Worm (Caenorhabditis elegans) whole organism, L2 larva: ENCODE measurements around the gene H41C03.2.

Source experiments
- F13H6.1 ChIP-seq: sonication (generic microtip); optimal IDR thresholded peaks from 2 replicates; lab custom pipeline; 2016; ENCODE audit warnings: missing genetic modification characterization, missing compliant biosample characterization
- Y55F3AM.14 ChIP-seq: fragments of 200-800 bp; sonication (Bioruptor generic); optimal IDR thresholded peaks from 2 replicates; lab custom pipeline; 2018; ENCODE audit warnings: mild to moderate bottlenecking, missing genetic modification characterization, missing compliant biosample characterization
- ZK546.5 ChIP-seq: sonication (generic microtip); optimal IDR thresholded peaks from 2 replicates; lab custom pipeline; 2017; ENCODE audit warnings: missing biosample characterization, missing genetic modification characterization
- alr-1 ChIP-seq: fragments of 150-350 bp; optimal IDR thresholded peaks from 2 replicates; lab custom pipeline; 2014; ENCODE audit warnings: missing biosample characterization, missing genetic modification characterization
- ama-1 ChIP-seq: fragments of 150-350 bp; optimal IDR thresholded peaks from 2 replicates; lab custom pipeline; 2018; ENCODE audit warnings: inconsistent platforms
- blmp-1 ChIP-seq: sonication (generic microtip); optimal IDR thresholded peaks from 2 replicates; lab custom pipeline; 2017; ENCODE audit warnings: missing genetic modification characterization, mild to moderate bottlenecking, missing compliant biosample characterization, antibody characterized with exemption, moderate library complexity; ENCODE audit not compliant: insufficient read depth
- ceh-16 ChIP-seq: fragments of 150-350 bp; optimal IDR thresholded peaks from 2 replicates; lab custom pipeline; 2014; ENCODE audit warnings: missing biosample characterization, missing genetic modification characterization
- dmd-4 ChIP-seq: sonication (generic microtip); optimal IDR thresholded peaks from 2 replicates; lab custom pipeline; 2017; ENCODE audit warnings: missing biosample characterization, missing genetic modification characterization
- egl-27 ChIP-seq: sonication (generic microtip); optimal IDR thresholded peaks from 3 replicates; lab custom pipeline; 2017; ENCODE audit warnings: missing biosample characterization, missing genetic modification reagents, missing genetic modification characterization
- elt-3 ChIP-seq: sonication (generic microtip); optimal IDR thresholded peaks from 2 replicates; lab custom pipeline; 2017; ENCODE audit warnings: missing biosample characterization, missing genetic modification characterization
- fos-1 ChIP-seq: fragments of 150-350 bp; optimal IDR thresholded peaks from 2 replicates; lab custom pipeline; 2014; ENCODE audit warnings: missing biosample characterization, missing genetic modification characterization
- gmeb-1 ChIP-seq: fragments of 150-350 bp; optimal IDR thresholded peaks from 2 replicates; lab custom pipeline; 2014; ENCODE audit warnings: missing biosample characterization, missing genetic modification characterization
- lin-11 ChIP-seq: fragments of 150-350 bp; sonication (generic microtip); optimal IDR thresholded peaks from 2 replicates; lab custom pipeline; 2014; ENCODE audit warnings: missing biosample characterization, missing genetic modification characterization, inconsistent platforms, mixed read lengths
- lin-13 ChIP-seq: fragments of 150-350 bp; optimal IDR thresholded peaks from 2 replicates; lab custom pipeline; 2014; ENCODE audit warnings: missing biosample characterization, missing genetic modification reagents, missing genetic modification characterization
- lin-39 ChIP-seq: fragments of 150-350 bp; optimal IDR thresholded peaks from 2 replicates; lab custom pipeline; 2014; ENCODE audit warnings: missing biosample characterization, missing genetic modification reagents, missing genetic modification characterization
- lsy-2 ChIP-seq, 2 experiments: fragments of 150-350 bp in 1 of 2; sonication (generic microtip) in 1 of 2; optimal IDR thresholded peaks; 2 replicates each; lab custom pipeline; 2014 to 2017; ENCODE audit warnings: missing biosample characterization in 2 of 2, missing genetic modification characterization in 2 of 2
- mab-5 ChIP-seq: fragments of 150-350 bp; optimal IDR thresholded peaks from 2 replicates; lab custom pipeline; 2014; ENCODE audit warnings: missing biosample characterization, missing genetic modification characterization
- mbf-1 ChIP-seq: sonication (generic microtip); optimal IDR thresholded peaks from 2 replicates; lab custom pipeline; 2017; ENCODE audit warnings: missing biosample characterization, missing genetic modification characterization
- nhr-11 ChIP-seq: fragments of 150-350 bp; optimal IDR thresholded peaks from 2 replicates; lab custom pipeline; 2014; ENCODE audit warnings: missing biosample characterization, missing genetic modification characterization
- nhr-129 ChIP-seq: fragments of 150-350 bp; optimal IDR thresholded peaks from 2 replicates; lab custom pipeline; 2014; ENCODE audit warnings: missing biosample characterization, missing genetic modification characterization
- nhr-21 ChIP-seq: fragments of 150-350 bp; optimal IDR thresholded peaks from 2 replicates; lab custom pipeline; 2014; ENCODE audit warnings: missing biosample characterization, missing genetic modification characterization
- nhr-23 ChIP-seq: fragments of 150-350 bp; optimal IDR thresholded peaks from 2 replicates; lab custom pipeline; 2014; ENCODE audit warnings: missing biosample characterization, missing genetic modification reagents, missing genetic modification characterization
- nhr-237 ChIP-seq: fragments of 150-350 bp; optimal IDR thresholded peaks from 2 replicates; lab custom pipeline; 2014; ENCODE audit warnings: missing biosample characterization, missing genetic modification characterization
- nhr-25 ChIP-seq: fragments of 150-350 bp; sonication (generic microtip); optimal IDR thresholded peaks from 3 replicates; lab custom pipeline; 2014; ENCODE audit warnings: missing biosample characterization, missing genetic modification characterization
- nhr-6 ChIP-seq: fragments of 150-350 bp; optimal IDR thresholded peaks from 2 replicates; lab custom pipeline; 2014; ENCODE audit warnings: missing biosample characterization, missing genetic modification characterization
- nhr-77 ChIP-seq: fragments of 150-350 bp; optimal IDR thresholded peaks from 2 replicates; lab custom pipeline; 2014; ENCODE audit warnings: missing biosample characterization, missing genetic modification characterization
- peb-1 ChIP-seq: fragments of 150-350 bp; optimal IDR thresholded peaks from 2 replicates; lab custom pipeline; 2014; ENCODE audit warnings: missing biosample characterization, missing genetic modification characterization
- sem-4 ChIP-seq: fragments of 150-350 bp; optimal IDR thresholded peaks from 2 replicates; lab custom pipeline; 2014; ENCODE audit warnings: missing biosample characterization, missing genetic modification reagents, missing genetic modification characterization
- skn-1 ChIP-seq: sonication (generic microtip); optimal IDR thresholded peaks from 2 replicates; lab custom pipeline; 2017; ENCODE audit warnings: missing biosample characterization, missing genetic modification characterization
- sma-3 ChIP-seq: sonication (generic microtip); optimal IDR thresholded peaks from 2 replicates; lab custom pipeline; 2016; ENCODE audit warnings: missing genetic modification reagents, missing genetic modification characterization, missing compliant biosample characterization
- sma-9 ChIP-seq, 2 experiments: fragments of 150-350 bp in 1 of 2; sonication (generic microtip) in 1 of 2; optimal IDR thresholded peaks; 2 replicates each; lab custom pipeline; 2014 to 2016; ENCODE audit warnings: missing genetic modification characterization in 2 of 2, mild to moderate bottlenecking in 1 of 2, missing biosample characterization in 1 of 2, missing compliant biosample characterization in 1 of 2, missing genetic modification reagents in 1 of 2, moderate library complexity in 1 of 2
- unc-55 ChIP-seq: fragments of 150-350 bp; sonication (generic microtip); optimal IDR thresholded peaks from 3 replicates; lab custom pipeline; 2014; ENCODE audit warnings: missing biosample characterization, missing genetic modification reagents, missing genetic modification characterization
- unc-62 ChIP-seq: fragments of 150-350 bp; optimal IDR thresholded peaks from 2 replicates; lab custom pipeline; 2014; ENCODE audit warnings: missing biosample characterization, missing genetic modification reagents, missing genetic modification characterization
- zag-1 ChIP-seq: fragments of 150-350 bp; optimal IDR thresholded peaks from 2 replicates; lab custom pipeline; 2014; ENCODE audit warnings: missing biosample characterization, missing genetic modification characterization
- ztf-1 ChIP-seq: fragments of 200-800 bp; sonication (Bioruptor generic); conservative IDR thresholded peaks from 2 replicates; pipeline ENCODE4 v1.3.6; 2022; ENCODE audit warnings: missing genetic modification characterization, missing compliant biosample characterization
- ztf-11 ChIP-seq: sonication (generic microtip); optimal IDR thresholded peaks from 2 replicates; lab custom pipeline; 2017; ENCODE audit warnings: missing biosample characterization, missing genetic modification characterization

The H41C03.2 gene

DNA sequence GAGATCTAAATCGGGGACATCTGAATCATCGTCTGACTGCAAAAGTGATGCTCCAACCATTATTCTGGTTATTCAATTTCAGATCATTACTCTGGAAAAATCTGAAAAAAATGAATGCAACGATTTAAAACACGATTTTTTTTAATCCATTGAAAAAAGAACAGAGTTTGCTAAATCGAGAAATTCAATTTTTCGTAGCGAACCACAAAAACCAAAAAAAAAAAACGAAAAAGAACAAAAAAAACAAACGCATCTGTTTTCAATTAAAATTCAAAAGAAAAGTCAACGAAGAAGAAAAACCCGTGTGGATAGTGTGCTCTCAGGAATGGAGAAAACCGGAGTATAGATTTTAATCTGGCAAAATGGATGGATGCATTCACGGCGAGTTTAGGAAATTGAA is 6.4 kb upstream of the H41C03.2 start, which contains the start of gene F55C12.4:
Gene F55C12.4 (minus strand): TSS at position 101 of the 400 bp plus-strand sequence.
- no peak for TF ChIP-seq F13H6.1
- TF ChIP-seq ztf-1 = no peak
- TF ChIP-seq lin-13 (GFP tag; lab: Kevin White, UChicago) = no peak
- no peak for TF ChIP-seq ZK546.5
- no peak for TF ChIP-seq ceh-16 (tag; lab: Kevin White, UChicago)
- TF ChIP-seq elt-3 = no peak
- no peak for TF ChIP-seq zag-1 (tag; lab: Kevin White, UChicago)
- TF ChIP-seq ama-1 (lab: Kevin White, UChicago) = no peak
- TF ChIP-seq lin-11 = no peak
- no peak for TF ChIP-seq ztf-11 (tag; lab: Kevin White, UChicago)
- no peak for TF ChIP-seq nhr-6
- TF ChIP-seq mab-5 (tag; lab: Kevin White, UChicago) = no peak
- no peak for TF ChIP-seq fos-1
- TF ChIP-seq sem-4 (tag; lab: Kevin White, UChicago) = no peak
- TF ChIP-seq lin-39 = no peak
- no peak for TF ChIP-seq unc-62 (GFP tag; lab: Kevin White, UChicago)
- TF ChIP-seq unc-55 (GFP tag; lab: Kevin White, UChicago) = no peak
- TF ChIP-seq, all 48 proteins: peak for 0

DNA sequence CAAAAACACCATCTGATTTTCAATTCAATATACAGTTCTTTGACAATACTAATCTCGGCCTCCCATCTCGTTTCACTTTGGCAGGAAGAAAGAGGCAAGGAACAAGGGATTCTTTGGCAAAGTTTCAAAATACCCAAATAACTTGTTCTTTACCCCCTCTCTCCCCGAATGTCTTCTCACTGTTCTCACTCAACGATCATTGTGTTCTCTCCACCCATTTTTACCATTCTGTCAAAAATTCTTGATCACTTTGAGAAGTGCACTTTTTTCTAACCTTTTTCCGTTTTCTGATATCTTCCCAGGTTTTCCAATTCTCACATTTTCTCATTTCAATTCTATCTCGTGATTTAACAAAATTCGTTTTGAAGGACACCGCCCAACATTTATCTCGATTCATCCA is 2.2 kb upstream of the H41C03.2 start, which contains the start of gene H41C03.1:
Gene H41C03.1 (plus strand): TSS at position 301 of the 400 bp plus-strand sequence.
- TF ChIP-seq mbf-1 (tag; lab: Kevin White, UChicago) (no peak), ama-1 (lab: Kevin White, UChicago) (no peak), ztf-11 (tag; lab: Kevin White, UChicago) (no peak), alr-1 (no peak), nhr-129 (no peak), lin-13 (GFP tag; lab: Kevin White, UChicago) (no peak)
- TF ChIP-seq, all 48 proteins: peak for 0

DNA sequence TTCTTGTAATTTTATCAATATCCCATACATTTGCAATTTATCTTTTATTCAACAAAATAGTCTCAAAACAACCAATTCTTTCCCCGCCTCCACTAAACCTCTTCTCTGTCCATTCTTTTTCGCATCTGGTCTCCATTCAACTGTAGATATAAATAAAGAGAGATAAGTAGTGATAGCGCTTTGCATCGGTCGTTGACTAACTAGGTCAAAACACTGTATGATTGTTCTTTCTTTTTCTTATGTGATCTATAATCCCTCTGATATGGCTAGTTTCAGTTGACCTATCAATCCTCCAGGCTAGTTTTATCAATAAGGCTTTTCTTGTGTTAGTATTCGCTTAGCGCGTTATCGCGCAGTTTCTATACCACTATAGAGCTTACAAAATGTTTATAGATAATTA is 1.4 kb upstream of the H41C03.2 start:
- TF ChIP-seq sma-3 (GFP tag; lab: Kevin White, UChicago) (peak; percentile 16), nhr-21 (tag; lab: Kevin White, UChicago) (peak; percentile 60), mbf-1 (tag; lab: Kevin White, UChicago) (no peak), egl-27 (peak; percentile 30), blmp-1 (tag; lab: Kevin White, UChicago) (peak; percentile 28), sma-9 (GFP tag; optimal IDR thresholded peaks at IDR 0.05; lab: Kevin White, UChicago) (peak; percentile 18), sma-9 (tag; optimal IDR thresholded peaks at IDR 0.05; lab: Kevin White, UChicago) (no peak), unc-62 (GFP tag; lab: Kevin White, UChicago) (no peak), lsy-2 (tag; optimal IDR thresholded peaks at IDR 0.05; lab: Kevin White, UChicago) (no peak), ZK546.5 (no peak)

DNA sequence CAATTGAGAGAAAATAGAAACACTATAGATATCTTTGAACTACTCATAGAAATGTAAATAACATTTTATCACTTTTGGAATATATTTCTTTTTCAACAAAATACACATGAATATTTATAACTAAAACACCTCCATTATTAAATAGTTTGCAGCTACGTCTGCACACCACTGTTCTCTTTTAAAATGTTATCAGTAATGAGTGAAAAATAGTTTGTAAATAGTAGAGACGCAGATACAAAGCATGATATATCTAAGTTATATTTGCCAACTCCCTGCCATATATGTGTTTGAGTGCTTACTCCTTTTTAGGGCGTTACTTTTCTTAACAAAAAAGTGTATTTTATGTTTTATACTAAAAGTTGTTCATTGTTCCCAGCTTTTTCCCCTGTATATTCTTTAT is 5.7 kb downstream of the H41C03.2 start:
- TF ChIP-seq ztf-1 (no peak), fos-1 (peak; percentile 25), mbf-1 (tag; lab: Kevin White, UChicago) (no peak), nhr-11 (no peak), nhr-6 (no peak), unc-62 (GFP tag; lab: Kevin White, UChicago) (no peak), lin-13 (GFP tag; lab: Kevin White, UChicago) (no peak), Y55F3AM.14 (GFP tag; lab: Kevin White, UChicago) (no peak)
- TF ChIP-seq, all 48 proteins: peak for 1

DNA sequence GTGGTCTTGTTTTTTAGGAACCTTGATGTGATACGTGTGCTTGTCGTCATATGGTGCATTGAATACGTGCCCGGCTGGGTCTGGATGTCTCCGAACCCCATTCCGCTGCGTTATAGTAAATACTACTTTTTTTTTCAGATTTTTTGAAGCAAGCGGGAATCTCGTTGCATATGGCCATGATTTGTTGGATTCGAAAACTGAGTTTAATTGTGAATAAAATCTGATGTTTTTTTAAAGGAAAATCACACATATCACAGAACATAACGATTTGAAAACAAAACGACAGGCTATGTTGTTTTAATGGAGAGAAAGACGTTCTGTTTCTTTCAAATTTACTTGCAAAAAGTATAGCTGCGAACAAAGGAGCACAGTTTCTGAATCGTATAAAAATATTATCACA is 6.5 kb downstream of the H41C03.2 start, which contains the start of the genes ZK1248.17 and H41C03.3:
Gene ZK1248.17 (minus strand): TSS at position 101 of the 400 bp plus-strand sequence.
Gene H41C03.3 (plus strand): TSS at position 337 of the 400 bp plus-strand sequence.
- TF ChIP-seq nhr-129 (no peak), nhr-77 (no peak), dmd-4 (tag; lab: Kevin White, UChicago) (no peak), nhr-6 (no peak), nhr-21 (tag; lab: Kevin White, UChicago) (no peak), nhr-23 (no peak), skn-1 (tag; lab: Kevin White, UChicago) (no peak), gmeb-1 (no peak), ztf-1 (no peak), sem-4 (tag; lab: Kevin White, UChicago) (no peak), lin-39 (no peak), ZK546.5 (no peak), peb-1 (no peak), nhr-237 (tag; lab: Kevin White, UChicago) (no peak), fos-1 (no peak), elt-3 (no peak), ceh-16 (tag; lab: Kevin White, UChicago) (no peak), nhr-25 (tag; lab: Kevin White, UChicago) (no peak)
